Worm (Caenorhabditis elegans): ENCODE measurements around the gene zchc-1A.

ce11 chrX:5140177-5140576, 34.0 kb upstream of the zchc-1A start:
- TF ChIP-seq pqm-1 (tag; optimal IDR thresholded peaks at IDR 0.05) (no peak), ama-1 (optimal IDR thresholded peaks at IDR 0.05) (no peak)

Data from whole organism, L3 larva.